Fruit fly (Drosophila melanogaster): ENCODE measurements around the gene pad.

Gene pad

DNA sequence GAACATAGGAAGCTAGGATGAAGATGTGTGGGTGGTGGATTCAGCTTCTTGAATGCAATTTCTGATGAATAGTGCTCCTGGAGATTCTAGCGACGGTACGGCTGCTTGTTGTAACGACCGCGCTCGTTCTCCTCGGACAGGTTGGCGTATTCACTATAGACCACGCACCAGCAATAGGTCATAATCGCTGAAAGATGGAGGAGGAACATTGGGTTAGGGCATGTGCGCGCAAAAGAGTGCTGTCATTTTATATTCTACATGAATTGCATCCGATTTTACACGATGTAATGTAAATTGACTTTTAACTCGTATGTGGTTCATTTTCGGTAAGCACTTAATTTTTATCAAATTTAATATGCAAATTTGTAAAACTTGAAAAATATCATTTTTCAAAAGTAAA, 8.9 kb downstream of the pad start (continued):
- no peak for TF ChIP-seq PHDP (tag; optimal IDR thresholded peaks at IDR 0.05)
- TF ChIP-seq Fer2 (tag; optimal IDR thresholded peaks at IDR 0.05), result no peak
- no peak for TF ChIP-seq CG4404 (GFP tag; IDR thresholded peaks at IDR 0.05)
- no peak for TF ChIP-seq zfh1 (GFP tag; IDR thresholded peaks at IDR 0.05)
- no peak for TF ChIP-seq Gsc (GFP tag; IDR thresholded peaks at IDR 0.05)
- TF ChIP-seq GATAe (GFP tag; conservative IDR thresholded peaks at IDR 0.05), result no peak
- TF ChIP-seq CG15269 (tag; optimal IDR thresholded peaks at IDR 0.05), result no peak
- peak; percentile 70 for TF ChIP-seq amos (GFP tag; IDR thresholded peaks at IDR 0.05; ENCODE audit: partially characterized antibody)
- TF ChIP-seq CG1832 (GFP tag; optimal IDR thresholded peaks at IDR 0.05), result no peak
- TF ChIP-seq Myb (GFP tag; optimal IDR thresholded peaks at IDR 0.05), result peak; percentile 21
- TF ChIP-seq prd (optimal IDR thresholded peaks at IDR 0.05), result no peak
- TF ChIP-seq prd (GFP tag; IDR thresholded peaks at IDR 0.05), result no peak
- no peak for TF ChIP-seq Hr3 (GFP tag; optimal IDR thresholded peaks at IDR 0.05)
- TF ChIP-seq CG8765 (GFP tag; IDR thresholded peaks at IDR 0.05), result no peak
- TF ChIP-seq Oaz (GFP tag; IDR thresholded peaks at IDR 0.05), result no peak
- no peak for TF ChIP-seq pb (GFP tag; optimal IDR thresholded peaks at IDR 0.05)
- TF ChIP-seq Kr (GFP tag; optimal IDR thresholded peaks at IDR 0.05), result no peak
- no peak for TF ChIP-seq H15 (GFP tag; IDR thresholded peaks at IDR 0.05)
- no peak for TF ChIP-seq dan (GFP tag; IDR thresholded peaks at IDR 0.05)
- TF ChIP-seq Eip74EF (GFP tag; optimal IDR thresholded peaks at IDR 0.05), result no peak
- peak; percentile 77 for TF ChIP-seq Bgb (GFP tag; IDR thresholded peaks at IDR 0.05; ENCODE audit: partially characterized antibody)
- TF ChIP-seq Abd-B (GFP tag; optimal IDR thresholded peaks at IDR 0.05), result no peak
- TF ChIP-seq CG15073 (GFP tag; optimal IDR thresholded peaks at IDR 0.05), result no peak
- no peak for TF ChIP-seq run (tag; optimal IDR thresholded peaks at IDR 0.05)
- no peak for TF ChIP-seq ato (GFP tag; IDR thresholded peaks at IDR 0.05; ENCODE audit: partially characterized antibody)
- no peak for TF ChIP-seq ems (GFP tag; optimal IDR thresholded peaks at IDR 0.05)
- TF ChIP-seq emc (GFP tag; optimal IDR thresholded peaks at IDR 0.05), result no peak
- no peak for TF ChIP-seq D19B (GFP tag; optimal IDR thresholded peaks at IDR 0.05)
- TF ChIP-seq slp2 (GFP tag; optimal IDR thresholded peaks at IDR 0.05), result no peak
- no peak for TF ChIP-seq nau (GFP tag; optimal IDR thresholded peaks at IDR 0.05)
- TF ChIP-seq sisA (GFP tag; IDR thresholded peaks at IDR 0.05), result no peak
- no peak for TF ChIP-seq Hr39 (optimal IDR thresholded peaks at IDR 0.05)
- TF ChIP-seq peb (GFP tag; IDR thresholded peaks at IDR 0.05), result no peak
- TF ChIP-seq Dp (GFP tag; optimal IDR thresholded peaks at IDR 0.05), result peak; percentile 10
- peak; percentile 11 for TF ChIP-seq CG7987 (GFP tag; optimal IDR thresholded peaks at IDR 0.05)
- TF ChIP-seq disco-r (GFP tag; optimal IDR thresholded peaks at IDR 0.05), result no peak
- no peak for TF ChIP-seq eyg (GFP tag; optimal IDR thresholded peaks at IDR 0.05)
- no peak for TF ChIP-seq Doc3 (GFP tag; IDR thresholded peaks at IDR 0.05; ENCODE audit: partially characterized antibody)
- no peak for TF ChIP-seq CG9817 (tag; optimal IDR thresholded peaks at IDR 0.05)
- peak; percentile 20 for TF ChIP-seq sug (tag; optimal IDR thresholded peaks at IDR 0.05)
- TF ChIP-seq sob (GFP tag; IDR thresholded peaks at IDR 0.05), result no peak
- TF ChIP-seq CG17829 (tag; optimal IDR thresholded peaks at IDR 0.05), result peak; percentile 9
- peak; percentile 41; the same call in 1 of the 2 replicates for TF ChIP-seq vvl (GFP tag; IDR thresholded peaks at IDR 0.05)
- TF ChIP-seq ssp (GFP tag; IDR thresholded peaks at IDR 0.05), result no peak
- TF ChIP-seq Awh (GFP tag; IDR thresholded peaks at IDR 0.05), result no peak
- no peak for TF ChIP-seq Doc2 (GFP tag; IDR thresholded peaks at IDR 0.05)
- no peak for TF ChIP-seq CG13775 (GFP tag; optimal IDR thresholded peaks at IDR 0.05)
- TF ChIP-seq CG18476 (GFP tag; optimal IDR thresholded peaks at IDR 0.05), result no peak
- no peak for TF ChIP-seq fu2 (GFP tag; optimal IDR thresholded peaks at IDR 0.05)
- TF ChIP-seq salm (tag; optimal IDR thresholded peaks at IDR 0.05), result no peak
- TF ChIP-seq cas (GFP tag; IDR thresholded peaks at IDR 0.05), result no peak
- peak; percentile 58; the same call in 1 of the 2 replicates for TF ChIP-seq CG42726 (GFP tag; IDR thresholded peaks at IDR 0.05; ENCODE audit: partially characterized antibody)
- TF ChIP-seq Vsx1 (GFP tag; optimal IDR thresholded peaks at IDR 0.05), result no peak
